Worm (Caenorhabditis elegans) whole organism, L3 larva: ENCODE measurements around the gene ddx-23.

Source experiments
- R02D3.7 ChIP-seq: fragments of 150-350 bp; optimal IDR thresholded peaks from 2 replicates; lab custom pipeline; 2014; ENCODE audit warnings: missing biosample characterization, missing genetic modification characterization
- aly-2 ChIP-seq: fragments of 150-350 bp; optimal IDR thresholded peaks from 2 replicates; lab custom pipeline; 2014; ENCODE audit warnings: missing biosample characterization, missing genetic modification characterization
- ama-1 ChIP-seq: fragments of 150-350 bp; optimal IDR thresholded peaks from 2 replicates; lab custom pipeline; 2018
- ceh-28 ChIP-seq: fragments of 150-350 bp; optimal IDR thresholded peaks from 2 replicates; lab custom pipeline; 2014; ENCODE audit warnings: missing biosample characterization, missing genetic modification reagents, missing genetic modification characterization
- ceh-9 ChIP-seq: sonication (generic microtip); optimal IDR thresholded peaks from 2 replicates; lab custom pipeline; 2018; ENCODE audit warnings: missing biosample characterization, missing genetic modification characterization
- daf-12 ChIP-seq: fragments of 150-350 bp; optimal IDR thresholded peaks from 2 replicates; lab custom pipeline; 2014; ENCODE audit warnings: missing biosample characterization, missing genetic modification reagents, missing genetic modification characterization
- egl-27 ChIP-seq: sonication (generic microtip); optimal IDR thresholded peaks from 4 replicates; lab custom pipeline; 2017; ENCODE audit warnings: missing biosample characterization, missing genetic modification reagents, missing genetic modification characterization
- elt-1 ChIP-seq: fragments of 150-350 bp; optimal IDR thresholded peaks from 2 replicates; lab custom pipeline; 2014; ENCODE audit warnings: missing biosample characterization, missing genetic modification characterization
- elt-2 ChIP-seq: sonication (generic microtip); optimal IDR thresholded peaks from 2 replicates; lab custom pipeline; 2016; ENCODE audit warnings: missing genetic modification reagents, mild to moderate bottlenecking, missing genetic modification characterization, missing compliant biosample characterization
- elt-3 ChIP-seq, 3 experiments: fragments of 150-350 bp in 1 of 3; sonication (generic microtip) in 2 of 3; optimal IDR thresholded peaks; 2 replicates in 2 of 3; 4 replicates in 1 of 3; lab custom pipeline; 2014 to 2017; ENCODE audit warnings: missing biosample characterization in 3 of 3, missing genetic modification characterization in 3 of 3
- fkh-2 ChIP-seq: fragments of 150-350 bp; optimal IDR thresholded peaks from 2 replicates; lab custom pipeline; 2014; ENCODE audit warnings: missing biosample characterization, missing genetic modification reagents, missing genetic modification characterization
- jun-1 ChIP-seq: fragments of 150-350 bp; optimal IDR thresholded peaks from 2 replicates; lab custom pipeline; 2014; ENCODE audit warnings: missing biosample characterization, missing genetic modification reagents, missing genetic modification characterization
- lin-39 ChIP-seq: fragments of 150-350 bp; optimal IDR thresholded peaks from 2 replicates; lab custom pipeline; 2018; ENCODE audit warnings: missing biosample characterization, missing genetic modification reagents, missing genetic modification characterization
- lsy-12 ChIP-seq: sonication (generic microtip); optimal IDR thresholded peaks from 2 replicates; lab custom pipeline; 2016; ENCODE audit warnings: mild to moderate bottlenecking, missing genetic modification characterization, missing compliant biosample characterization
- mdl-1 ChIP-seq: fragments of 150-350 bp; optimal IDR thresholded peaks from 2 replicates; lab custom pipeline; 2014; ENCODE audit warnings: missing biosample characterization, missing genetic modification characterization
- nfya-1 ChIP-seq: sonication (generic microtip); optimal IDR thresholded peaks from 2 replicates; lab custom pipeline; 2017; ENCODE audit warnings: missing genetic modification characterization, mild to moderate bottlenecking, missing compliant biosample characterization, antibody characterized with exemption, moderate library complexity; ENCODE audit not compliant: insufficient read depth
- nhr-11 ChIP-seq: fragments of 150-350 bp; optimal IDR thresholded peaks from 2 replicates; lab custom pipeline; 2014; ENCODE audit warnings: missing biosample characterization, missing genetic modification characterization
- nhr-23 ChIP-seq: fragments of 150-350 bp; optimal IDR thresholded peaks from 2 replicates; lab custom pipeline; 2014; ENCODE audit warnings: missing biosample characterization, missing genetic modification reagents, missing genetic modification characterization
- nhr-28 ChIP-seq: fragments of 150-350 bp; optimal IDR thresholded peaks from 2 replicates; lab custom pipeline; 2014; ENCODE audit warnings: missing biosample characterization, missing genetic modification characterization
- nhr-43 ChIP-seq: sonication (generic microtip); optimal IDR thresholded peaks from 2 replicates; lab custom pipeline; 2016; ENCODE audit warnings: mild to moderate bottlenecking, missing genetic modification characterization, missing compliant biosample characterization; ENCODE audit not compliant: poor library complexity, severe bottlenecking
- pha-4 ChIP-seq: fragments of 150-350 bp; optimal IDR thresholded peaks from 2 replicates; lab custom pipeline; 2014; ENCODE audit warnings: missing biosample characterization, missing genetic modification reagents, missing genetic modification characterization
- pqm-1 ChIP-seq: fragments of 150-350 bp; optimal IDR thresholded peaks from 2 replicates; lab custom pipeline; 2017; ENCODE audit warnings: missing biosample characterization, missing genetic modification characterization, inconsistent platforms
- skn-1 ChIP-seq: fragments of 150-350 bp; optimal IDR thresholded peaks from 2 replicates; lab custom pipeline; 2014; ENCODE audit warnings: missing biosample characterization, missing genetic modification characterization
- unc-39 ChIP-seq: sonication (generic microtip); optimal IDR thresholded peaks from 4 replicates; lab custom pipeline; 2017; ENCODE audit warnings: missing biosample characterization, missing genetic modification characterization
- zag-1 ChIP-seq: fragments of 150-350 bp; optimal IDR thresholded peaks from 2 replicates; lab custom pipeline; 2014; ENCODE audit warnings: missing biosample characterization, missing genetic modification characterization

Gene ddx-23

ce11 chrIII:5839147-5839546 lies 13.9 kb downstream of the ddx-23 start (continued):
- no peak for TF ChIP-seq lsy-12 (tag; lab: Kevin White, UChicago)

ce11 chrIII:5838159-5839046 lies 14.7 kb downstream of the ddx-23 start:
- TF ChIP-seq ama-1 (lab: Kevin White, UChicago) = peak; percentile 73
- peak; percentile 53 for TF ChIP-seq lsy-12 (tag; lab: Kevin White, UChicago)
- TF ChIP-seq nhr-23 (tag; lab: Kevin White, UChicago) = peak; percentile 46
- no peak for TF ChIP-seq skn-1 (tag; lab: Kevin White, UChicago)
- peak; percentile 44 for TF ChIP-seq nhr-43
- no peak for TF ChIP-seq elt-3 (tag; optimal IDR thresholded peaks at IDR 0.05; lab: Kevin White, UChicago)
- TF ChIP-seq elt-2 (tag; lab: Kevin White, UChicago) = peak; percentile 95
- TF ChIP-seq mdl-1 (tag; lab: Kevin White, UChicago) = peak; percentile 11
- TF ChIP-seq nfya-1 (tag; lab: Kevin White, UChicago) = peak; percentile 14
- peak; percentile 59 for TF ChIP-seq elt-1 (tag; lab: Kevin White, UChicago)
- no peak for TF ChIP-seq zag-1 (tag; lab: Kevin White, UChicago)
- peak; percentile 35 for TF ChIP-seq jun-1 (tag; lab: Kevin White, UChicago)
- TF ChIP-seq pqm-1 (tag; lab: Kevin White, UChicago) = peak; percentile 93
- peak; percentile 75 for TF ChIP-seq pha-4 (tag; lab: Kevin White, UChicago)

- peak; percentile 43 for TF ChIP-seq pha-4 (tag; lab: Kevin White, UChicago)
- peak; percentile 11 for TF ChIP-seq ceh-28 (tag; lab: Kevin White, UChicago)
- TF ChIP-seq skn-1 (tag; lab: Kevin White, UChicago) = no peak
- peak; percentile 8 for TF ChIP-seq nhr-23 (tag; lab: Kevin White, UChicago)
- TF ChIP-seq nfya-1 (tag; lab: Kevin White, UChicago) = peak; percentile 19
- TF ChIP-seq R02D3.7 (tag; lab: Kevin White, UChicago) = no peak
- no peak for TF ChIP-seq fkh-2 (tag; lab: Kevin White, UChicago)
Measured at ce11 chrIII:5836816-5837215, 16.3 kb downstream of the ddx-23 start, which contains the start of gene W04D12.1. TSS of gene W04D12.1 (plus strand) at chrIII:5836926.

- TF ChIP-seq nhr-28 (no peak), nhr-23 (tag; lab: Kevin White, UChicago) (peak; percentile 51), pha-4 (tag; lab: Kevin White, UChicago) (peak; percentile 10), ceh-9 (tag; lab: Kevin White, UChicago) (no peak), daf-12 (tag; lab: Kevin White, UChicago) (no peak), elt-1 (tag; lab: Kevin White, UChicago) (peak; percentile 50)
Measured at ce11 chrIII:5836261-5836660, 16.8 kb downstream of the ddx-23 start.

ce11 chrIII:5835163-5835871 lies 17.8 kb downstream of the ddx-23 start:
- no peak for TF ChIP-seq pha-4 (tag; lab: Kevin White, UChicago)
- TF ChIP-seq pqm-1 (tag; lab: Kevin White, UChicago) = peak; percentile 54
- TF ChIP-seq nfya-1 (tag; lab: Kevin White, UChicago) = peak; percentile 15
- peak; percentile 12 for TF ChIP-seq lsy-12 (tag; lab: Kevin White, UChicago)
- peak; percentile 65 for TF ChIP-seq nhr-43
- TF ChIP-seq elt-2 (tag; lab: Kevin White, UChicago) = peak; percentile 88
- TF ChIP-seq unc-39 (tag; lab: Kevin White, UChicago) = no peak
- TF ChIP-seq lin-39 (tag; lab: Kevin White, UChicago) = peak; percentile 65
- peak; percentile 68 for TF ChIP-seq nhr-23 (tag; lab: Kevin White, UChicago)
- peak in 2 of 3 experiments; percentile 78 to 88 for TF ChIP-seq elt-3 (tag; optimal IDR thresholded peaks at IDR 0.05; lab: Kevin White, UChicago)
- peak; percentile 20 for TF ChIP-seq ama-1 (lab: Kevin White, UChicago)
- TF ChIP-seq egl-27 (tag; lab: Kevin White, UChicago) = no peak
- TF ChIP-seq zag-1 (tag; lab: Kevin White, UChicago) = no peak

- TF ChIP-seq aly-2 (no peak), nhr-11 (tag; lab: Kevin White, UChicago) (no peak), egl-27 (tag; lab: Kevin White, UChicago) (no peak)
Measured at ce11 chrIII:5834663-5835062, 18.4 kb downstream of the ddx-23 start.
